Worm (Caenorhabditis elegans): ENCODE measurements around the gene rsef-1.

ce11 chrX:3061698-3062097 is 2.5 kb upstream of the rsef-1 start:
- no peak for TF ChIP-seq ceh-82 (tag; optimal IDR thresholded peaks at IDR 0.05)
- no peak for TF ChIP-seq C34F6.9 (tag; optimal IDR thresholded peaks at IDR 0.05)
- no peak for TF ChIP-seq unc-62 (GFP tag; optimal IDR thresholded peaks at IDR 0.05)
- TF ChIP-seq nhr-237 (tag; optimal IDR thresholded peaks at IDR 0.05), result no peak
- TF ChIP-seq ztf-4 (tag; optimal IDR thresholded peaks at IDR 0.05), result no peak
- TF ChIP-seq skn-1 (tag; optimal IDR thresholded peaks at IDR 0.05), result no peak
- no peak for TF ChIP-seq ztf-11 (tag; optimal IDR thresholded peaks at IDR 0.05)
- no peak for TF ChIP-seq fos-1 (tag; optimal IDR thresholded peaks at IDR 0.05)
